Worm (Caenorhabditis elegans) whole organism, L4 larva: ENCODE measurements around the gene nhx-4.

Source experiments
- F26F4.8 ChIP-seq: fragments of 200-800 bp; sonication (Bioruptor generic); conservative IDR thresholded peaks from 2 replicates; pipeline ENCODE4 v1.3.6; 2022; ENCODE audit warnings: missing genetic modification characterization, missing compliant biosample characterization
- F44E2.7 ChIP-seq: fragments of 200-800 bp; sonication (Bioruptor generic); IDR thresholded peaks from 2 replicates; pipeline ENCODE4 v2.1.2; 2022; ENCODE audit warnings: missing genetic modification characterization, missing compliant biosample characterization
- F49E8.2 ChIP-seq: sonication (generic microtip); optimal IDR thresholded peaks from 2 replicates; lab custom pipeline; 2016; ENCODE audit warnings: missing compliant biosample characterization, mild to moderate bottlenecking, missing genetic modification characterization, borderline replicate concordance
- T20F7.1 ChIP-seq: fragments of 200-800 bp; sonication (Bioruptor generic); optimal IDR thresholded peaks from 2 replicates; lab custom pipeline; 2018; ENCODE audit warnings: mild to moderate bottlenecking, missing genetic modification characterization, missing compliant biosample characterization
- T26A8.4 ChIP-seq: fragments of 200-800 bp; sonication (Bioruptor generic); IDR thresholded peaks from 2 replicates; pipeline ENCODE4 v1.3.6; 2022; ENCODE audit warnings: missing genetic modification characterization, missing compliant biosample characterization
- Y105C5A.15 ChIP-seq: fragments of 200-800 bp; sonication (Bioruptor generic); IDR thresholded peaks from 2 replicates; pipeline ENCODE4 v1.3.6; 2022; ENCODE audit warnings: missing genetic modification characterization, missing compliant biosample characterization
- Y75B8A.6 ChIP-seq: fragments of 200-800 bp; sonication (Bioruptor generic); IDR thresholded peaks from 2 replicates; pipeline ENCODE4 v1.3.6; 2022; ENCODE audit warnings: missing genetic modification reagents, missing genetic modification characterization, missing compliant biosample characterization
- ZK337.2 ChIP-seq: fragments of 200-800 bp; sonication (Bioruptor generic); IDR thresholded peaks from 2 replicates; pipeline ENCODE4 v1.3.6; 2022; ENCODE audit warnings: missing genetic modification reagents, missing genetic modification characterization, missing compliant biosample characterization
- ZK546.5 ChIP-seq, 2 experiments: sonication (generic microtip); optimal IDR thresholded peaks; 2 replicates each; lab custom pipeline; 2017; ENCODE audit warnings: missing biosample characterization in 2 of 2, missing genetic modification characterization in 2 of 2
- aha-1 ChIP-seq: fragments of 150-350 bp; peaks from one replicate; lab custom pipeline; 2014; ENCODE audit warnings: missing biosample characterization, missing genetic modification characterization
- aly-2 ChIP-seq: sonication (generic microtip); optimal IDR thresholded peaks from 2 replicates; lab custom pipeline; 2018; ENCODE audit warnings: missing biosample characterization, missing genetic modification characterization
- ama-1 ChIP-seq: fragments of 150-350 bp; optimal IDR thresholded peaks from 2 replicates; lab custom pipeline; 2014; ENCODE audit warnings: inconsistent platforms, mixed read lengths
- arid-1 ChIP-seq: fragments of 200-800 bp; sonication (Bioruptor generic); conservative IDR thresholded peaks from 2 replicates; pipeline ENCODE4 v1.3.6; 2022; ENCODE audit warnings: missing genetic modification reagents, missing genetic modification characterization, missing compliant biosample characterization
- attf-4 ChIP-seq: sonication (generic microtip); optimal IDR thresholded peaks from 3 replicates; lab custom pipeline; 2017; ENCODE audit warnings: missing biosample characterization, missing genetic modification characterization
- ceh-28 ChIP-seq: fragments of 150-350 bp; optimal IDR thresholded peaks from 2 replicates; lab custom pipeline; 2014; ENCODE audit warnings: missing biosample characterization, missing genetic modification reagents, missing genetic modification characterization
- ceh-32 ChIP-seq: sonication (generic microtip); optimal IDR thresholded peaks from 2 replicates; lab custom pipeline; 2016; ENCODE audit warnings: mild to moderate bottlenecking, missing genetic modification characterization, missing compliant biosample characterization; ENCODE audit not compliant: poor library complexity
- ceh-44 ChIP-seq: fragments of 200-800 bp; sonication (Bioruptor generic); IDR thresholded peaks from 2 replicates; pipeline ENCODE4 v1.3.6; 2022; ENCODE audit warnings: missing genetic modification reagents, missing genetic modification characterization, missing compliant biosample characterization
- ceh-62 ChIP-seq: sonication (generic microtip); optimal IDR thresholded peaks from 2 replicates; lab custom pipeline; 2017; ENCODE audit warnings: missing biosample characterization, missing genetic modification characterization
- ctbp-1 ChIP-seq: fragments of 200-800 bp; sonication (Bioruptor generic); IDR thresholded peaks from 2 replicates; pipeline ENCODE4 v1.3.6; 2022; ENCODE audit warnings: missing genetic modification reagents, missing genetic modification characterization, missing compliant biosample characterization
- daf-16 ChIP-seq, 3 experiments: sonication (generic microtip); optimal IDR thresholded peaks; 2 replicates each; lab custom pipeline; 2016 to 2017; ENCODE audit warnings: missing genetic modification characterization in 3 of 3, missing genetic modification reagents in 3 of 3, mild to moderate bottlenecking in 2 of 3, missing compliant biosample characterization in 2 of 3, missing biosample characterization in 1 of 3, moderate library complexity in 1 of 3
- dmd-6 ChIP-seq: fragments of 200-800 bp; sonication (Bioruptor generic); IDR thresholded peaks from 2 replicates; pipeline ENCODE4 v1.3.6; 2022; ENCODE audit warnings: missing genetic modification reagents, missing genetic modification characterization, missing compliant biosample characterization
- dpl-1 ChIP-seq: fragments of 150-350 bp; optimal IDR thresholded peaks from 2 replicates; lab custom pipeline; 2014; ENCODE audit warnings: missing biosample characterization, missing genetic modification reagents, missing genetic modification characterization
- dve-1 ChIP-seq: sonication (generic microtip); optimal IDR thresholded peaks from 2 replicates; lab custom pipeline; 2017; ENCODE audit warnings: antibody characterized with exemption, mild to moderate bottlenecking, missing genetic modification characterization, missing compliant biosample characterization; ENCODE audit not compliant: insufficient read depth
- fos-1 ChIP-seq: fragments of 150-350 bp; optimal IDR thresholded peaks from 2 replicates; lab custom pipeline; 2014; ENCODE audit warnings: missing biosample characterization, missing genetic modification characterization
- hlh-11 ChIP-seq: fragments of 200-800 bp; sonication (Bioruptor generic); optimal IDR thresholded peaks from 2 replicates; lab custom pipeline; 2018; ENCODE audit warnings: mild to moderate bottlenecking, missing genetic modification characterization, missing compliant biosample characterization
- hmg-1.1 ChIP-seq: fragments of 200-800 bp; sonication (Bioruptor generic); IDR thresholded peaks from 2 replicates; pipeline ENCODE4 v1.3.6; 2022; ENCODE audit warnings: missing genetic modification reagents, missing genetic modification characterization, missing compliant biosample characterization
- lin-13 ChIP-seq: fragments of 150-350 bp; optimal IDR thresholded peaks from 2 replicates; lab custom pipeline; 2014; ENCODE audit warnings: missing biosample characterization, missing genetic modification reagents, missing genetic modification characterization
- lin-29 ChIP-seq: fragments of 200-800 bp; sonication (Bioruptor generic); IDR thresholded peaks from 2 replicates; pipeline ENCODE4 v1.3.6; 2022; ENCODE audit warnings: missing genetic modification reagents, missing genetic modification characterization, missing compliant biosample characterization
- lin-38 ChIP-seq: fragments of 200-800 bp; sonication (Bioruptor generic); IDR thresholded peaks from 2 replicates; pipeline ENCODE4 v1.3.6; 2022; ENCODE audit warnings: missing genetic modification reagents, missing genetic modification characterization, missing compliant biosample characterization
- lir-3 ChIP-seq: sonication (generic microtip); optimal IDR thresholded peaks from 2 replicates; lab custom pipeline; 2016; ENCODE audit warnings: mild to moderate bottlenecking, missing genetic modification characterization, missing compliant biosample characterization
- lsy-2 ChIP-seq, 2 experiments: fragments of 150-350 bp in 1 of 2; sonication (generic microtip) in 1 of 2; optimal IDR thresholded peaks; 2 replicates each; lab custom pipeline; 2014 to 2017; ENCODE audit warnings: missing biosample characterization in 2 of 2, missing genetic modification characterization in 2 of 2
- madf-5 ChIP-seq, 2 experiments: fragments of 200-800 bp; sonication (Bioruptor generic); IDR thresholded peaks; 2 replicates each; pipeline ENCODE4 v1.3.6; 2022; ENCODE audit warnings: missing compliant biosample characterization in 2 of 2, missing genetic modification characterization in 2 of 2
- mxl-2 ChIP-seq: fragments of 200-800 bp; sonication (Bioruptor generic); conservative IDR thresholded peaks from 2 replicates; pipeline ENCODE4 v1.3.6; 2022; ENCODE audit warnings: missing genetic modification reagents, missing genetic modification characterization, missing compliant biosample characterization
- mxl-3 ChIP-seq: fragments of 200-800 bp; sonication (Bioruptor generic); optimal IDR thresholded peaks from 2 replicates; lab custom pipeline; 2018; ENCODE audit warnings: mild to moderate bottlenecking, missing genetic modification characterization, missing compliant biosample characterization
- nhr-111 ChIP-seq: fragments of 200-800 bp; sonication (Bioruptor generic); optimal IDR thresholded peaks from 2 replicates; lab custom pipeline; 2018; ENCODE audit warnings: mild to moderate bottlenecking, missing genetic modification characterization, missing compliant biosample characterization
- nhr-237 ChIP-seq: sonication (generic microtip); optimal IDR thresholded peaks from 2 replicates; lab custom pipeline; 2017; ENCODE audit warnings: missing biosample characterization, missing genetic modification characterization
- nhr-28 ChIP-seq: fragments of 150-350 bp; optimal IDR thresholded peaks from 2 replicates; lab custom pipeline; 2014; ENCODE audit warnings: missing biosample characterization, missing genetic modification characterization
- nhr-77 ChIP-seq: fragments of 150-350 bp; optimal IDR thresholded peaks from 2 replicates; lab custom pipeline; 2014; ENCODE audit warnings: missing biosample characterization, missing genetic modification characterization
- pha-4 ChIP-seq, 2 experiments: fragments of 150-350 bp in 1 of 2; fragments of 200-800 bp in 1 of 2; sonication (Bioruptor generic) in 1 of 2; IDR thresholded peaks in 1 of 2; optimal IDR thresholded peaks in 1 of 2; 2 replicates each; pipeline versions ENCODE4 v1.3.6 to Lab custom; 2014 to 2022; ENCODE audit warnings: missing genetic modification characterization in 2 of 2, missing genetic modification reagents in 2 of 2, missing biosample characterization in 1 of 2, missing compliant biosample characterization in 1 of 2
- pqm-1 ChIP-seq: sonication (generic microtip); optimal IDR thresholded peaks from 2 replicates; lab custom pipeline; 2017; ENCODE audit warnings: missing biosample characterization, missing genetic modification characterization
- saeg-2 ChIP-seq: fragments of 200-800 bp; sonication (Bioruptor generic); IDR thresholded peaks from 2 replicates; pipeline ENCODE4 v1.3.6; 2022; ENCODE audit warnings: missing genetic modification reagents, missing genetic modification characterization, missing compliant biosample characterization
- unc-130 ChIP-seq: sonication (generic microtip); optimal IDR thresholded peaks from 2 replicates; lab custom pipeline; 2016; ENCODE audit warnings: missing genetic modification reagents, missing genetic modification characterization, missing compliant biosample characterization
- unc-62 ChIP-seq, 3 experiments: fragments of 150-350 bp in 1 of 3; sonication (generic microtip); optimal IDR thresholded peaks in 2 of 3; peaks in 1 of 3; 1 replicate in 1 of 3; 2 replicates in 2 of 3; lab custom pipeline; 2014 to 2017; ENCODE audit warnings: missing biosample characterization in 3 of 3, missing genetic modification characterization in 3 of 3, missing genetic modification reagents in 3 of 3, missing genotype in 1 of 3
- zip-11 ChIP-seq: fragments of 200-800 bp; sonication (Bioruptor generic); IDR thresholded peaks from 2 replicates; pipeline ENCODE4 v1.3.6; 2022; ENCODE audit warnings: missing genetic modification characterization, missing compliant biosample characterization
- zip-2 ChIP-seq: fragments of 150-350 bp; optimal IDR thresholded peaks from 2 replicates; lab custom pipeline; 2014; ENCODE audit warnings: missing biosample characterization, missing genetic modification characterization
- ztf-11 ChIP-seq: fragments of 150-350 bp; optimal IDR thresholded peaks from 2 replicates; lab custom pipeline; 2014; ENCODE audit warnings: missing biosample characterization, missing genetic modification characterization
- ztf-7 ChIP-seq: fragments of 150-350 bp; optimal IDR thresholded peaks from 2 replicates; lab custom pipeline; 2014; ENCODE audit warnings: missing biosample characterization, missing genetic modification characterization

The nhx-4 gene

DNA sequence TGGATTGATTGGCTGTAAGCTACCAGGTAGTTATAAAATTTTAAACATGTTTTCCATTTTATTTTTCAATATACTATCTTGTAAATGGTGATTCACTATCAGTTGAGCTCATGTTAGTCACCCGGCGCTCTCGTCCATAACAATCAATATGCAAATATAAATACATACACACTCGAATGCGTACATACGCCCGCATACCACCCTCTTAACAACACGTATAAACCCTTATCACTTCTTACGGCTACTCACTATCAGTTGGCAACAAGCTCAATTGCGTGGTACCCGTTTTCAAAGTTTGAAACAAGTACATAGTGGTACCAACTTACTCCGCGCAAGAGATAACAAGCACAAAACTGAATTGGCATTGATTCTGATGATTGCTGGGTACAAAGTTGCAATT, 12.9 kb downstream of the nhx-4 start (continued):
- TF ChIP-seq ceh-44 (GFP tag; lab: Robert Waterston, UW) (no peak), ztf-7 (tag; lab: Kevin White, UChicago) (no peak), T20F7.1 (no peak), zip-11 (GFP tag; lab: Robert Waterston, UW) (no peak), Y105C5A.15 (GFP tag; lab: Robert Waterston, UW) (no peak), ZK546.5 (tag; optimal IDR thresholded peaks at IDR 0.05; lab: Kevin White, UChicago) (no peak), F44E2.7 (no peak), F49E8.2 (tag; lab: Kevin White, UChicago) (no peak), ceh-28 (tag; lab: Kevin White, UChicago) (no peak), dpl-1 (GFP tag; lab: Kevin White, UChicago) (no peak), unc-62 (GFP tag; optimal IDR thresholded peaks at IDR 0.05 in 1 of 2; lab: Kevin White, UChicago) (peak in 1 of 2 experiments; percentile 70), unc-62 (tag; optimal IDR thresholded peaks at IDR 0.05; lab: Kevin White, UChicago) (no peak), ceh-32 (no peak), nhr-77 (no peak), F26F4.8 (GFP tag; lab: Robert Waterston, UW) (no peak), hlh-11 (tag; lab: Kevin White, UChicago) (peak; percentile 31), dmd-6 (GFP tag; lab: Robert Waterston, UW) (no peak), dve-1 (peak; percentile 61), fos-1 (no peak), madf-5 (GFP tag; IDR thresholded peaks at IDR 0.05; lab: Robert Waterston, UW) (no peak), lir-3 (tag; lab: Kevin White, UChicago) (no peak), ama-1 (lab: Kevin White, UChicago) (no peak), Y75B8A.6 (no peak), hmg-1.1 (GFP tag; lab: Robert Waterston, UW) (no peak), lsy-2 (tag; optimal IDR thresholded peaks at IDR 0.05; lab: Kevin White, UChicago) (no peak), attf-4 (no peak), pqm-1 (tag; lab: Kevin White, UChicago) (peak; percentile 64), zip-2 (tag; lab: Kevin White, UChicago) (no peak), aha-1 (tag; lab: Kevin White, UChicago) (peak; percentile 81), ZK337.2 (no peak), mxl-2 (no peak), nhr-111 (GFP tag; lab: Kevin White, UChicago) (no peak), ctbp-1 (GFP tag; lab: Robert Waterston, UW) (no peak), aly-2 (tag; lab: Kevin White, UChicago) (no peak), daf-16 (GFP tag; optimal IDR thresholded peaks at IDR 0.05; lab: Kevin White, UChicago) (no peak), daf-16 (tag; optimal IDR thresholded peaks at IDR 0.05; lab: Kevin White, UChicago) (peak; percentile 92)

DNA sequence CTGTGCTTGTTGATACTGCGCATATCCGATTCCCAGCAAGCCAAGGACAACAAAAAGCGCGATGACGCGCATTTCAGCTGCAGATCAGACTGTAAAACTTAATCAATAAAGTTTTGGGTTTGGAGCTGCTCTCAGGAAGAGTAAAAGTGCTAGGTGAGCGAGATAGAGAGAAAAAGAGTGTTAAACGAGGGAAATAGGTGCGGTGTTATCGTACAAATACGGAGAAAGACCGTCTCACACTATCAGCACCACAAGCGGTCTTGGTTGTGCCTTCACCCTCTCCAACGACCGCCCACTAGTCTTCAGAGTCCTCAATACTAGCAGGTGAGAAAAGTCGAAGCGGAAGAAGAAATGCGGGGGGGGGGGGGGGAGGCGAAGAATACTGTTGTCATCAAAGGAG, 14.5 kb downstream of the nhx-4 start, which contains the start of gene F14B8.5:
Gene F14B8.5 (minus strand): TSS at position 127 of the 400 bp plus-strand sequence.
- TF ChIP-seq aha-1 (tag; lab: Kevin White, UChicago): peak; percentile 87
- peak; percentile 45 for TF ChIP-seq hlh-11 (tag; lab: Kevin White, UChicago)
- TF ChIP-seq dve-1: peak; percentile 1
- TF ChIP-seq nhr-237: no peak
- TF ChIP-seq daf-16 (GFP tag; optimal IDR thresholded peaks at IDR 0.05; lab: Kevin White, UChicago): no peak
- TF ChIP-seq daf-16 (tag; optimal IDR thresholded peaks at IDR 0.05; lab: Kevin White, UChicago): peak; percentile 46
- no peak for TF ChIP-seq zip-2 (tag; lab: Kevin White, UChicago)
- peak; percentile 11 for TF ChIP-seq nhr-28
- TF ChIP-seq pqm-1 (tag; lab: Kevin White, UChicago): peak; percentile 14
- TF ChIP-seq ztf-7 (tag; lab: Kevin White, UChicago): no peak
- peak; percentile 22; the same call in 1 of the 2 replicates for TF ChIP-seq dmd-6 (GFP tag; lab: Robert Waterston, UW)
- TF ChIP-seq lin-13 (GFP tag; lab: Kevin White, UChicago): no peak
- no peak for TF ChIP-seq nhr-111 (GFP tag; lab: Kevin White, UChicago)

DNA sequence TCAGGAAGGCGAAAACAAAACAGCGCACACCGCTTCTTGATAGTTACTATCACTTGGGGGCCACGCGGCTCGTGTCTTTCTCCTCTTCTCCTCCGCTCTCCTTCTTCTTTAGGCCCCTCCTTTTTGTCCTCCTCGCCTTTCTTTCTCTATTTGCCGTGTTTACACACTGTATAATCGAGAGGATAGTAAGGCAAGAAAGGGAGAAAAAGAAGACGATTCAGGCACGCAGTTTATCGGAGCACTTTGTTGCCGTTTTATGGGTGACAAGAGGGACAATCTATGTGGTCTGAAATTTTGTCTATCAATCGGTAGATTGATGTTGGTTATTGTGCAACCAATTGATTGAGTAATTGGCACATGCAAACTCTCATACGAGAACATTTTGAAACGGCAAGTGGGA, 18.0 kb downstream of the nhx-4 start, which contains the start of gene F14B8.6:
Gene F14B8.6 (minus strand): TSS at position 292 of the 400 bp plus-strand sequence.
- TF ChIP-seq ceh-62 (no peak), mxl-3 (GFP tag; lab: Kevin White, UChicago) (peak; percentile 10), lin-38 (GFP tag; lab: Robert Waterston, UW) (no peak), saeg-2 (GFP tag; lab: Robert Waterston, UW) (no peak), arid-1 (GFP tag; lab: Robert Waterston, UW) (no peak), unc-130 (GFP tag; lab: Kevin White, UChicago) (no peak), Y75B8A.6 (no peak), attf-4 (no peak), T26A8.4 (GFP tag; lab: Robert Waterston, UW) (no peak), pha-4 (GFP tag; IDR thresholded peaks at IDR 0.05; lab: Robert Waterston, UW) (no peak), pha-4 (tag; optimal IDR thresholded peaks at IDR 0.05; lab: Kevin White, UChicago) (peak; percentile 3), ama-1 (lab: Kevin White, UChicago) (no peak), pqm-1 (tag; lab: Kevin White, UChicago) (peak; percentile 17), lin-13 (GFP tag; lab: Kevin White, UChicago) (no peak), lin-29 (GFP tag; lab: Robert Waterston, UW) (no peak), ztf-11 (tag; lab: Kevin White, UChicago) (no peak)
